Worm (Caenorhabditis elegans) whole organism, L4 larva: ENCODE measurements around the gene VZK822L.2.

Source experiments
- D1046.2 ChIP-seq: fragments of 200-800 bp; sonication (Bioruptor generic); IDR thresholded peaks from 2 replicates; pipeline ENCODE4 v1.3.6; 2022; ENCODE audit warnings: missing genetic modification characterization, missing compliant biosample characterization
- F26F4.8 ChIP-seq: fragments of 200-800 bp; sonication (Bioruptor generic); conservative IDR thresholded peaks from 2 replicates; pipeline ENCODE4 v1.3.6; 2022; ENCODE audit warnings: missing genetic modification characterization, missing compliant biosample characterization
- Y75B8A.6 ChIP-seq: fragments of 200-800 bp; sonication (Bioruptor generic); IDR thresholded peaks from 2 replicates; pipeline ENCODE4 v1.3.6; 2022; ENCODE audit warnings: missing genetic modification reagents, missing genetic modification characterization, missing compliant biosample characterization
- ZK546.5 ChIP-seq, 2 experiments: sonication (generic microtip); optimal IDR thresholded peaks; 2 replicates each; lab custom pipeline; 2017; ENCODE audit warnings: missing biosample characterization in 2 of 2, missing genetic modification characterization in 2 of 2
- aha-1 ChIP-seq: fragments of 150-350 bp; peaks from one replicate; lab custom pipeline; 2014; ENCODE audit warnings: missing biosample characterization, missing genetic modification characterization
- aly-2 ChIP-seq: sonication (generic microtip); optimal IDR thresholded peaks from 2 replicates; lab custom pipeline; 2018; ENCODE audit warnings: missing biosample characterization, missing genetic modification characterization
- ama-1 ChIP-seq: fragments of 150-350 bp; optimal IDR thresholded peaks from 2 replicates; lab custom pipeline; 2014; ENCODE audit warnings: inconsistent platforms, mixed read lengths
- attf-4 ChIP-seq: sonication (generic microtip); optimal IDR thresholded peaks from 3 replicates; lab custom pipeline; 2017; ENCODE audit warnings: missing biosample characterization, missing genetic modification characterization
- ceh-28 ChIP-seq: fragments of 150-350 bp; optimal IDR thresholded peaks from 2 replicates; lab custom pipeline; 2014; ENCODE audit warnings: missing biosample characterization, missing genetic modification reagents, missing genetic modification characterization
- cey-2 ChIP-seq: sonication (generic microtip); optimal IDR thresholded peaks from 3 replicates; lab custom pipeline; 2017; ENCODE audit warnings: missing genetic modification characterization, mild to moderate bottlenecking, missing compliant biosample characterization, antibody characterized with exemption, borderline replicate concordance; ENCODE audit not compliant: insufficient read depth
- ctbp-1 ChIP-seq: fragments of 200-800 bp; sonication (Bioruptor generic); IDR thresholded peaks from 2 replicates; pipeline ENCODE4 v1.3.6; 2022; ENCODE audit warnings: missing genetic modification reagents, missing genetic modification characterization, missing compliant biosample characterization
- daf-12 ChIP-seq: fragments of 150-350 bp; optimal IDR thresholded peaks from 2 replicates; lab custom pipeline; 2014; ENCODE audit warnings: missing biosample characterization, missing genetic modification reagents, missing genetic modification characterization
- daf-19 ChIP-seq: fragments of 200-800 bp; sonication (Bioruptor generic); conservative IDR thresholded peaks from 2 replicates; pipeline ENCODE4 v1.3.6; 2022; ENCODE audit warnings: missing genetic modification characterization, missing compliant biosample characterization
- dmd-6 ChIP-seq: fragments of 200-800 bp; sonication (Bioruptor generic); IDR thresholded peaks from 2 replicates; pipeline ENCODE4 v1.3.6; 2022; ENCODE audit warnings: missing genetic modification reagents, missing genetic modification characterization, missing compliant biosample characterization
- dmd-8 ChIP-seq: fragments of 200-800 bp; sonication (Bioruptor generic); IDR thresholded peaks from 2 replicates; pipeline ENCODE4 v1.3.6; 2022; ENCODE audit warnings: missing genetic modification characterization, missing compliant biosample characterization
- dpl-1 ChIP-seq: fragments of 150-350 bp; optimal IDR thresholded peaks from 2 replicates; lab custom pipeline; 2014; ENCODE audit warnings: missing biosample characterization, missing genetic modification reagents, missing genetic modification characterization
- dve-1 ChIP-seq: sonication (generic microtip); optimal IDR thresholded peaks from 2 replicates; lab custom pipeline; 2017; ENCODE audit warnings: antibody characterized with exemption, mild to moderate bottlenecking, missing genetic modification characterization, missing compliant biosample characterization; ENCODE audit not compliant: insufficient read depth
- gei-8 ChIP-seq: fragments of 200-800 bp; sonication (Bioruptor generic); optimal IDR thresholded peaks from 2 replicates; lab custom pipeline; 2018; ENCODE audit warnings: mild to moderate bottlenecking, missing genetic modification characterization, missing compliant biosample characterization
- hif-1 ChIP-seq, 2 experiments: sonication (generic microtip); optimal IDR thresholded peaks; 2 replicates each; lab custom pipeline; 2016 to 2017; ENCODE audit warnings: missing compliant biosample characterization in 2 of 2, missing genetic modification characterization in 2 of 2, missing genetic modification reagents in 2 of 2, missing genotype in 2 of 2, mild to moderate bottlenecking in 1 of 2
- hlh-11 ChIP-seq: fragments of 200-800 bp; sonication (Bioruptor generic); optimal IDR thresholded peaks from 2 replicates; lab custom pipeline; 2018; ENCODE audit warnings: mild to moderate bottlenecking, missing genetic modification characterization, missing compliant biosample characterization
- hlh-30 ChIP-seq: sonication (generic microtip); optimal IDR thresholded peaks from 2 replicates; lab custom pipeline; 2017; ENCODE audit warnings: antibody characterized with exemption, mild to moderate bottlenecking, missing genetic modification characterization, missing compliant biosample characterization; ENCODE audit not compliant: insufficient read depth
- jun-1 ChIP-seq: fragments of 150-350 bp; optimal IDR thresholded peaks from 2 replicates; lab custom pipeline; 2014; ENCODE audit warnings: missing biosample characterization, missing genetic modification reagents, missing genetic modification characterization
- lin-15B ChIP-seq: fragments of 150-350 bp; sonication (generic microtip); optimal IDR thresholded peaks from 3 replicates; lab custom pipeline; 2014; ENCODE audit warnings: missing biosample characterization, missing genetic modification characterization
- lsy-2 ChIP-seq, 2 experiments: fragments of 150-350 bp in 1 of 2; sonication (generic microtip) in 1 of 2; optimal IDR thresholded peaks; 2 replicates each; lab custom pipeline; 2014 to 2017; ENCODE audit warnings: missing biosample characterization in 2 of 2, missing genetic modification characterization in 2 of 2
- mdl-1 ChIP-seq, 2 experiments: fragments of 150-350 bp in 1 of 2; sonication (generic microtip) in 1 of 2; optimal IDR thresholded peaks; 2 replicates each; lab custom pipeline; 2014 to 2017; ENCODE audit warnings: missing biosample characterization in 2 of 2, missing genetic modification characterization in 2 of 2
- mes-2 ChIP-seq: sonication (generic microtip); optimal IDR thresholded peaks from 2 replicates; lab custom pipeline; 2016; ENCODE audit warnings: missing genotype, mild to moderate bottlenecking, missing genetic modification characterization, missing compliant biosample characterization; ENCODE audit not compliant: poor library complexity, severe bottlenecking
- mxl-3 ChIP-seq: fragments of 200-800 bp; sonication (Bioruptor generic); optimal IDR thresholded peaks from 2 replicates; lab custom pipeline; 2018; ENCODE audit warnings: mild to moderate bottlenecking, missing genetic modification characterization, missing compliant biosample characterization
- nhr-11 ChIP-seq: fragments of 150-350 bp; optimal IDR thresholded peaks from 2 replicates; lab custom pipeline; 2014; ENCODE audit warnings: missing biosample characterization, missing genetic modification characterization
- nhr-25 ChIP-seq: sonication (generic microtip); optimal IDR thresholded peaks from 2 replicates; lab custom pipeline; 2017; ENCODE audit warnings: missing genetic modification characterization, mild to moderate bottlenecking, missing compliant biosample characterization, antibody characterized with exemption, moderate library complexity, borderline replicate concordance; ENCODE audit not compliant: insufficient read depth
- nhr-28 ChIP-seq: fragments of 150-350 bp; optimal IDR thresholded peaks from 2 replicates; lab custom pipeline; 2014; ENCODE audit warnings: missing biosample characterization, missing genetic modification characterization
- nhr-41 ChIP-seq: fragments of 200-800 bp; sonication (Bioruptor generic); IDR thresholded peaks from 2 replicates; pipeline ENCODE4 v1.3.6; 2022; ENCODE audit warnings: missing genetic modification reagents, missing genetic modification characterization, missing compliant biosample characterization
- nhr-48 ChIP-seq: sonication (generic microtip); optimal IDR thresholded peaks from 2 replicates; lab custom pipeline; 2016; ENCODE audit warnings: mild to moderate bottlenecking, missing genetic modification characterization, missing compliant biosample characterization
- pqm-1 ChIP-seq: sonication (generic microtip); optimal IDR thresholded peaks from 2 replicates; lab custom pipeline; 2017; ENCODE audit warnings: missing biosample characterization, missing genetic modification characterization
- rbr-2 ChIP-seq: sonication (generic microtip); optimal IDR thresholded peaks from 2 replicates; lab custom pipeline; 2016; ENCODE audit warnings: missing genotype, missing genetic modification characterization, missing compliant biosample characterization
- saeg-2 ChIP-seq: fragments of 200-800 bp; sonication (Bioruptor generic); IDR thresholded peaks from 2 replicates; pipeline ENCODE4 v1.3.6; 2022; ENCODE audit warnings: missing genetic modification reagents, missing genetic modification characterization, missing compliant biosample characterization
- snpc-1.2 ChIP-seq: fragments of 200-800 bp; sonication (Bioruptor generic); IDR thresholded peaks from 2 replicates; pipeline ENCODE4 v1.3.6; 2022; ENCODE audit warnings: missing genetic modification reagents, missing genetic modification characterization, missing compliant biosample characterization
- spr-1 ChIP-seq: sonication (generic microtip); optimal IDR thresholded peaks from 2 replicates; lab custom pipeline; 2016; ENCODE audit warnings: mild to moderate bottlenecking, missing genetic modification characterization, missing compliant biosample characterization
- tag-97 ChIP-seq: fragments of 200-800 bp; sonication (Bioruptor generic); IDR thresholded peaks from 2 replicates; pipeline ENCODE4 v1.3.6; 2022; ENCODE audit warnings: missing genetic modification characterization, missing compliant biosample characterization
- tra-1 ChIP-seq: fragments of 200-800 bp; sonication (Bioruptor generic); IDR thresholded peaks from 2 replicates; pipeline ENCODE4 v1.3.6; 2022; ENCODE audit warnings: missing genetic modification reagents, missing genetic modification characterization, missing compliant biosample characterization
- unc-130 ChIP-seq: sonication (generic microtip); optimal IDR thresholded peaks from 2 replicates; lab custom pipeline; 2016; ENCODE audit warnings: missing genetic modification reagents, missing genetic modification characterization, missing compliant biosample characterization
- vab-7 ChIP-seq: fragments of 200-800 bp; sonication (Bioruptor generic); IDR thresholded peaks from 2 replicates; pipeline ENCODE4 v1.3.6; 2022; ENCODE audit warnings: missing genetic modification reagents, missing genetic modification characterization, missing compliant biosample characterization
- zag-1 ChIP-seq: fragments of 150-350 bp; optimal IDR thresholded peaks from 2 replicates; lab custom pipeline; 2014; ENCODE audit warnings: missing biosample characterization, missing genetic modification characterization
- zfp-3 ChIP-seq: fragments of 200-800 bp; sonication (Bioruptor generic); conservative IDR thresholded peaks from 2 replicates; pipeline ENCODE4 v1.3.6; 2022; ENCODE audit warnings: missing genetic modification reagents, missing genetic modification characterization, missing compliant biosample characterization
- zip-11 ChIP-seq: fragments of 200-800 bp; sonication (Bioruptor generic); IDR thresholded peaks from 2 replicates; pipeline ENCODE4 v1.3.6; 2022; ENCODE audit warnings: missing genetic modification characterization, missing compliant biosample characterization
- zip-2 ChIP-seq: fragments of 150-350 bp; optimal IDR thresholded peaks from 2 replicates; lab custom pipeline; 2014; ENCODE audit warnings: missing biosample characterization, missing genetic modification characterization

VZK822L.2 gene

ce11 chrIV:11885313-11885712 is 26.5 kb upstream of the VZK822L.2 start, which contains the start of gene let-653:
Gene let-653, plus strand, starts transcription at chrIV:11885613.
- TF ChIP-seq hlh-11 (tag; lab: Kevin White, UChicago) (no peak), nhr-25 (tag; lab: Kevin White, UChicago) (peak; percentile 12), tag-97 (no peak)

ce11 chrIV:11892545-11892944 is 19.3 kb upstream of the VZK822L.2 start:
- TF ChIP-seq daf-12 (tag; lab: Kevin White, UChicago) = no peak
- TF ChIP-seq gei-8 = no peak
- no peak for TF ChIP-seq Y75B8A.6
- no peak for TF ChIP-seq nhr-11 (tag; lab: Kevin White, UChicago)
- TF ChIP-seq D1046.2 = no peak
- TF ChIP-seq dpl-1 (GFP tag; lab: Kevin White, UChicago) = no peak
- TF ChIP-seq aha-1 (tag; lab: Kevin White, UChicago) = no peak
- no peak for TF ChIP-seq hif-1 (tag; optimal IDR thresholded peaks at IDR 0.05; lab: Kevin White, UChicago)
- TF ChIP-seq zag-1 = no peak
- TF ChIP-seq ZK546.5 (tag; optimal IDR thresholded peaks at IDR 0.05; lab: Kevin White, UChicago) = no peak
- TF ChIP-seq dve-1 (tag; lab: Kevin White, UChicago) = no peak
- TF ChIP-seq mdl-1 (tag; optimal IDR thresholded peaks at IDR 0.05; lab: Kevin White, UChicago) = no peak

DNA sequence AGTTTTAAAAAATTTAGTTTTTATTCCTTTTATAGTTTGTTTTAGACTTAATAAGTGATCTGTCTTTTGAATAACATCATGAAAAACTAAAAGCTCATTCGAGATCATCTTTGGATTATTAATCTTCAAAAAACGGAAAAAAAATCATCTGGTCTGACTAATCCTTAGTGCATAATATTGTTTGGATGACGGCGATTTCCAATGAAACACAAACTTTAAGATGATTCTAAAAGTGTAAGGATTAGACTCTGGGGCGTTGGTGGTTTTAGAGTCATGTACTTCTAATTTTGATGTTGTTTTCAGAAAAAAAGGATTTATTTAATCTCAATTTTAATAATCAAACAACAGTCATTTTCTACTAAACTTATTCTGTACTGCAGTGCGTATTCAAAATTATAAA is 18.5 kb upstream of the VZK822L.2 start:
- TF ChIP-seq F26F4.8 (GFP tag; lab: Robert Waterston, UW) (no peak), attf-4 (tag; lab: Kevin White, UChicago) (no peak), saeg-2 (GFP tag; lab: Robert Waterston, UW) (no peak), pqm-1 (no peak)

- TF ChIP-seq ama-1 (lab: Kevin White, UChicago) = no peak
- TF ChIP-seq nhr-41 = no peak
- TF ChIP-seq nhr-25 (tag; lab: Kevin White, UChicago) = no peak
- no peak for TF ChIP-seq snpc-1.2 (GFP tag; lab: Robert Waterston, UW)
- TF ChIP-seq lin-15B (tag; lab: Kevin White, UChicago) = no peak
- no peak for TF ChIP-seq zip-2 (tag; lab: Kevin White, UChicago)
- no peak for TF ChIP-seq gei-8
- TF ChIP-seq vab-7 (GFP tag; lab: Robert Waterston, UW) = no peak
- TF ChIP-seq nhr-48 = peak; percentile 70
- TF ChIP-seq nhr-11 (tag; lab: Kevin White, UChicago) = no peak
- TF ChIP-seq spr-1 (tag; lab: Kevin White, UChicago) = no peak
- no peak for TF ChIP-seq aly-2 (tag; lab: Kevin White, UChicago)
- TF ChIP-seq pqm-1 = peak; percentile 24
- TF ChIP-seq aha-1 (tag; lab: Kevin White, UChicago) = peak; percentile 91
- TF ChIP-seq ctbp-1 (GFP tag; lab: Robert Waterston, UW) = no peak
- TF ChIP-seq cey-2 (tag; lab: Kevin White, UChicago) = peak; percentile 8
- TF ChIP-seq dmd-8 (GFP tag; lab: Robert Waterston, UW) = no peak
- TF ChIP-seq hlh-30 (tag; lab: Kevin White, UChicago) = peak; percentile 85
- TF ChIP-seq tra-1 = no peak
- TF ChIP-seq lsy-2 (tag; optimal IDR thresholded peaks at IDR 0.05; lab: Kevin White, UChicago) = peak in 1 of 2 experiments; percentile 67
- no peak for TF ChIP-seq rbr-2 (tag; lab: Kevin White, UChicago)
- no peak for TF ChIP-seq ceh-28 (tag; lab: Kevin White, UChicago)
- TF ChIP-seq unc-130 = no peak
- TF ChIP-seq jun-1 (tag; lab: Kevin White, UChicago) = no peak
- peak; percentile 71 for TF ChIP-seq dmd-6 (GFP tag; lab: Robert Waterston, UW)
- TF ChIP-seq mdl-1 (tag; optimal IDR thresholded peaks at IDR 0.05; lab: Kevin White, UChicago) = peak in 1 of 2 experiments; percentile 44
- TF ChIP-seq nhr-28 (tag; lab: Kevin White, UChicago) = peak; percentile 87
- TF ChIP-seq ZK546.5 (tag; optimal IDR thresholded peaks at IDR 0.05; lab: Kevin White, UChicago) = no peak
- no peak for TF ChIP-seq daf-19 (GFP tag; lab: Robert Waterston, UW)
- TF ChIP-seq mxl-3 (GFP tag; lab: Kevin White, UChicago) = peak; percentile 41
- no peak for TF ChIP-seq D1046.2
- no peak for TF ChIP-seq zfp-3 (GFP tag; lab: Robert Waterston, UW)
- TF ChIP-seq zip-11 = no peak
- TF ChIP-seq saeg-2 (GFP tag; lab: Robert Waterston, UW) = no peak
- TF ChIP-seq mes-2 (tag; lab: Kevin White, UChicago) = no peak
Measured at ce11 chrIV:11897710-11898109, 14.1 kb upstream of the VZK822L.2 start.
